Worm (Caenorhabditis elegans): ENCODE measurements around the gene F17E9.4.

- no peak for TF ChIP-seq him-1 (tag; optimal IDR thresholded peaks at IDR 0.05)
- TF ChIP-seq W03F9.2 (tag; optimal IDR thresholded peaks at IDR 0.05) = no peak
These were observed 22.5 kb upstream of the F17E9.4 start, which contains the start of gene F35H10.3 for ce11 chrIV:8325667-8326066.
